Fruit fly (Drosophila melanogaster): Measurements from ENCODE around the gene nes.

nes gene

dm6 chr3L:19260278-19260803 is at the start of gene nes (continued):
- TF ChIP-seq bcd (GFP tag; optimal IDR thresholded peaks at IDR 0.05) (no peak), NK7.1 (GFP tag; optimal IDR thresholded peaks at IDR 0.05) (no peak), salm (tag; optimal IDR thresholded peaks at IDR 0.05) (no peak), ttk (GFP tag; IDR thresholded peaks at IDR 0.05) (no peak), CG11398 (GFP tag; optimal IDR thresholded peaks at IDR 0.05) (no peak), NC2β (GFP tag; optimal IDR thresholded peaks at IDR 0.05) (no peak), h (optimal IDR thresholded peaks at IDR 0.05) (no peak), pfk (GFP tag; optimal IDR thresholded peaks at IDR 0.05) (no peak), cg (GFP tag; optimal IDR thresholded peaks at IDR 0.05) (no peak), sisA (GFP tag; IDR thresholded peaks at IDR 0.05) (no peak), pnt (GFP tag; optimal IDR thresholded peaks at IDR 0.05) (no peak), sc (optimal IDR thresholded peaks at IDR 0.05) (no peak), sc (GFP tag; optimal IDR thresholded peaks at IDR 0.05) (no peak), ham (GFP tag; IDR thresholded peaks at IDR 0.05) (no peak), Dfd (GFP tag; optimal IDR thresholded peaks at IDR 0.05) (no peak), Atf3 (GFP tag; optimal IDR thresholded peaks at IDR 0.05) (no peak), CG34422 (GFP tag; IDR thresholded peaks at IDR 0.05) (peak; percentile 8; the same call in 1 of the 3 replicates), repo (GFP tag; optimal IDR thresholded peaks at IDR 0.05) (no peak), Nf-YB (GFP tag; optimal IDR thresholded peaks at IDR 0.05) (no peak), CG14710 (tag; optimal IDR thresholded peaks at IDR 0.05) (peak; percentile 6), CG16779 (GFP tag; IDR thresholded peaks at IDR 0.05) (no peak), Dad (GFP tag; optimal IDR thresholded peaks at IDR 0.05) (no peak), Taf1 (GFP tag; IDR thresholded peaks at IDR 0.05) (0 out of 2 replicates have a peak, but pooled peaks have one; percentile 12), emc (GFP tag; optimal IDR thresholded peaks at IDR 0.05) (no peak), nmo (GFP tag; optimal IDR thresholded peaks at IDR 0.05) (no peak), sens-2 (GFP tag; IDR thresholded peaks at IDR 0.05) (no peak), CG32767 (GFP tag; IDR thresholded peaks at IDR 0.05) (no peak), CG1832 (GFP tag; optimal IDR thresholded peaks at IDR 0.05) (no peak), zen2 (GFP tag; IDR thresholded peaks at IDR 0.05; ENCODE audit: partially characterized antibody) (no peak), en (GFP tag; optimal IDR thresholded peaks at IDR 0.05) (no peak), BtbVII (GFP tag; optimal IDR thresholded peaks at IDR 0.05) (no peak), CG8290 (GFP tag; optimal IDR thresholded peaks at IDR 0.05) (no peak), CG8290 (tag; optimal IDR thresholded peaks at IDR 0.05) (peak in 1 of 2 experiments; percentile 56), CG18764 (GFP tag; optimal IDR thresholded peaks at IDR 0.05) (no peak), Ada2b (GFP tag; IDR thresholded peaks at IDR 0.05) (0 out of 2 replicates have a peak, but pooled peaks have one; percentile 12), CG4328 (GFP tag; optimal IDR thresholded peaks at IDR 0.05) (no peak), ap (GFP tag; IDR thresholded peaks at IDR 0.05) (no peak), CG15269 (tag; optimal IDR thresholded peaks at IDR 0.05) (no peak), Nf-YA (GFP tag; IDR thresholded peaks at IDR 0.05) (no peak), BEAF-32 (GFP tag; optimal IDR thresholded peaks at IDR 0.05) (peak; percentile 11), CG14014 (GFP tag; IDR thresholded peaks at IDR 0.05) (no peak), CG12299 (tag; optimal IDR thresholded peaks at IDR 0.05) (peak; percentile 6), CG5953 (GFP tag; IDR thresholded peaks at IDR 0.05) (no peak), CG9932 (GFP tag; IDR thresholded peaks at IDR 0.05) (peak; percentile 73), CG8765 (GFP tag; IDR thresholded peaks at IDR 0.05) (no peak), CG7786 (GFP tag; optimal IDR thresholded peaks at IDR 0.05) (no peak), usp (GFP tag; optimal IDR thresholded peaks at IDR 0.05) (no peak), Fer2 (tag; optimal IDR thresholded peaks at IDR 0.05) (no peak), ara (GFP tag; IDR thresholded peaks at IDR 0.05) (no peak), dpn (GFP tag; optimal IDR thresholded peaks at IDR 0.05) (no peak), Asciz (GFP tag; optimal IDR thresholded peaks at IDR 0.05) (no peak), CG10321 (GFP tag; IDR thresholded peaks at IDR 0.05) (no peak), Usf (GFP tag; optimal IDR thresholded peaks at IDR 0.05) (no peak)

Data from whole organism, embryonic.